Fruit fly (Drosophila melanogaster) whole organism, adult: ENCODE results near the gene CG46383.

ENCODE experiments used
- CG12768 ChIP-seq: fragments of 200-800 bp; sonication (Bioruptor generic); optimal IDR thresholded peaks from 2 replicates; lab custom pipeline; 2017; ENCODE audit warnings: missing biosample characterization, missing genetic modification characterization, mild to moderate bottlenecking, moderate library complexity, missing genetic modification reagents
- CG1620 ChIP-seq: fragments of 200-800 bp; sonication (Bioruptor generic); optimal IDR thresholded peaks from 2 replicates; lab custom pipeline; 2016; ENCODE audit warnings: missing biosample characterization, missing genetic modification characterization
- kay ChIP-seq: fragments of 200-800 bp; sonication (Bioruptor generic); peaks from one replicate; lab custom pipeline; 2016; ENCODE audit warnings: missing biosample characterization, missing genetic modification characterization, borderline replicate concordance

- TF ChIP-seq CG1620 (GFP tag; lab: Kevin White, UChicago), result no peak
- peak; percentile 63 for TF ChIP-seq CG12768 (GFP tag; lab: Kevin White, UChicago)
- TF ChIP-seq kay (GFP tag; lab: Kevin White, UChicago), result peak; percentile 80
Measured at dm6 chr3R:15984483-15985118, 33.9 kb upstream of the CG46383 start.
